Worm (Caenorhabditis elegans): ENCODE measurements around the gene snr-4.

- no peak for TF ChIP-seq gei-17 (GFP tag; optimal IDR thresholded peaks at IDR 0.05)
- no peak for TF ChIP-seq snpc-1.1 (tag; optimal IDR thresholded peaks at IDR 0.05; ENCODE audit: insufficient read depth)
- TF ChIP-seq mcd-1 (GFP tag; IDR thresholded peaks at IDR 0.05) = no peak
- TF ChIP-seq unc-130 (GFP tag; optimal IDR thresholded peaks at IDR 0.05) = no peak
- TF ChIP-seq aptf-2 (GFP tag; conservative IDR thresholded peaks at IDR 0.05) = no peak
- no peak for TF ChIP-seq hlh-26 (GFP tag; conservative IDR thresholded peaks at IDR 0.05)
- no peak for TF ChIP-seq attf-6 (GFP tag; IDR thresholded peaks at IDR 0.05)
- no peak for TF ChIP-seq hrde-1 (tag; optimal IDR thresholded peaks at IDR 0.05; ENCODE audit: borderline replicate concordance)
- TF ChIP-seq attf-3 (GFP tag; conservative IDR thresholded peaks at IDR 0.05) = no peak
- TF ChIP-seq aptf-3 (GFP tag; IDR thresholded peaks at IDR 0.05) = no peak
- no peak for TF ChIP-seq ztf-25 (GFP tag; IDR thresholded peaks at IDR 0.05)
- no peak for TF ChIP-seq lir-1 (GFP tag; conservative IDR thresholded peaks at IDR 0.05)
- TF ChIP-seq ZK185.1 (tag; optimal IDR thresholded peaks at IDR 0.05; ENCODE audit: poor library complexity, severe bottlenecking) = no peak
These were observed 28.3 kb downstream of the snr-4 start for ce11 chrV:11951227-11951626.

All from whole organism, young adult.